Worm (Caenorhabditis elegans) whole organism, L2 larva: ENCODE results near the gene sumv-1.

Source experiments
- C34F6.9 ChIP-seq: fragments of 150-350 bp; optimal IDR thresholded peaks from 2 replicates; lab custom pipeline; 2014; ENCODE audit warnings: missing biosample characterization, missing genetic modification characterization
- F13H6.1 ChIP-seq: sonication (generic microtip); optimal IDR thresholded peaks from 2 replicates; lab custom pipeline; 2016; ENCODE audit warnings: missing genetic modification characterization, missing compliant biosample characterization
- R02D3.7 ChIP-seq: fragments of 150-350 bp; optimal IDR thresholded peaks from 2 replicates; lab custom pipeline; 2014; ENCODE audit warnings: missing biosample characterization, missing genetic modification characterization
- ZK546.5 ChIP-seq: sonication (generic microtip); optimal IDR thresholded peaks from 2 replicates; lab custom pipeline; 2017; ENCODE audit warnings: missing biosample characterization, missing genetic modification characterization
- alr-1 ChIP-seq: fragments of 150-350 bp; optimal IDR thresholded peaks from 2 replicates; lab custom pipeline; 2014; ENCODE audit warnings: missing biosample characterization, missing genetic modification characterization
- aly-2 ChIP-seq: fragments of 150-350 bp; optimal IDR thresholded peaks from 2 replicates; lab custom pipeline; 2014; ENCODE audit warnings: missing biosample characterization, missing genetic modification characterization
- ama-1 ChIP-seq: fragments of 150-350 bp; optimal IDR thresholded peaks from 2 replicates; lab custom pipeline; 2018; ENCODE audit warnings: inconsistent platforms
- blmp-1 ChIP-seq: sonication (generic microtip); optimal IDR thresholded peaks from 2 replicates; lab custom pipeline; 2017; ENCODE audit warnings: missing genetic modification characterization, mild to moderate bottlenecking, missing compliant biosample characterization, antibody characterized with exemption, moderate library complexity; ENCODE audit not compliant: insufficient read depth
- ceh-16 ChIP-seq: fragments of 150-350 bp; optimal IDR thresholded peaks from 2 replicates; lab custom pipeline; 2014; ENCODE audit warnings: missing biosample characterization, missing genetic modification characterization
- ceh-82 ChIP-seq: fragments of 150-350 bp; optimal IDR thresholded peaks from 2 replicates; lab custom pipeline; 2014; ENCODE audit warnings: missing biosample characterization, missing genetic modification characterization
- crh-2 ChIP-seq: sonication (generic microtip); optimal IDR thresholded peaks from 2 replicates; lab custom pipeline; 2017; ENCODE audit warnings: missing biosample characterization, missing genetic modification characterization
- dmd-4 ChIP-seq: sonication (generic microtip); optimal IDR thresholded peaks from 2 replicates; lab custom pipeline; 2017; ENCODE audit warnings: missing biosample characterization, missing genetic modification characterization
- egl-27 ChIP-seq: sonication (generic microtip); optimal IDR thresholded peaks from 3 replicates; lab custom pipeline; 2017; ENCODE audit warnings: missing biosample characterization, missing genetic modification reagents, missing genetic modification characterization
- elt-1 ChIP-seq: fragments of 150-350 bp; optimal IDR thresholded peaks from 2 replicates; lab custom pipeline; 2014; ENCODE audit warnings: missing biosample characterization, missing genetic modification characterization
- elt-3 ChIP-seq: sonication (generic microtip); optimal IDR thresholded peaks from 2 replicates; lab custom pipeline; 2017; ENCODE audit warnings: missing biosample characterization, missing genetic modification characterization
- gmeb-1 ChIP-seq: fragments of 150-350 bp; optimal IDR thresholded peaks from 2 replicates; lab custom pipeline; 2014; ENCODE audit warnings: missing biosample characterization, missing genetic modification characterization
- lin-11 ChIP-seq: fragments of 150-350 bp; sonication (generic microtip); optimal IDR thresholded peaks from 2 replicates; lab custom pipeline; 2014; ENCODE audit warnings: missing biosample characterization, missing genetic modification characterization, inconsistent platforms, mixed read lengths
- lin-13 ChIP-seq: fragments of 150-350 bp; optimal IDR thresholded peaks from 2 replicates; lab custom pipeline; 2014; ENCODE audit warnings: missing biosample characterization, missing genetic modification reagents, missing genetic modification characterization
- lin-39 ChIP-seq: fragments of 150-350 bp; optimal IDR thresholded peaks from 2 replicates; lab custom pipeline; 2014; ENCODE audit warnings: missing biosample characterization, missing genetic modification reagents, missing genetic modification characterization
- lsy-2 ChIP-seq, 2 experiments: fragments of 150-350 bp in 1 of 2; sonication (generic microtip) in 1 of 2; optimal IDR thresholded peaks; 2 replicates each; lab custom pipeline; 2014 to 2017; ENCODE audit warnings: missing biosample characterization in 2 of 2, missing genetic modification characterization in 2 of 2
- mab-5 ChIP-seq: fragments of 150-350 bp; optimal IDR thresholded peaks from 2 replicates; lab custom pipeline; 2014; ENCODE audit warnings: missing biosample characterization, missing genetic modification characterization
- mbf-1 ChIP-seq: sonication (generic microtip); optimal IDR thresholded peaks from 2 replicates; lab custom pipeline; 2017; ENCODE audit warnings: missing biosample characterization, missing genetic modification characterization
- mdl-1 ChIP-seq, 2 experiments: fragments of 150-350 bp in 1 of 2; sonication (generic microtip) in 1 of 2; optimal IDR thresholded peaks; 2 replicates each; lab custom pipeline; 2017; ENCODE audit warnings: missing biosample characterization in 2 of 2, missing genetic modification characterization in 2 of 2
- nhr-10 ChIP-seq: sonication (generic microtip); optimal IDR thresholded peaks from 2 replicates; lab custom pipeline; 2017; ENCODE audit warnings: missing biosample characterization, missing genetic modification characterization
- nhr-11 ChIP-seq: fragments of 150-350 bp; optimal IDR thresholded peaks from 2 replicates; lab custom pipeline; 2014; ENCODE audit warnings: missing biosample characterization, missing genetic modification characterization
- nhr-129 ChIP-seq: fragments of 150-350 bp; optimal IDR thresholded peaks from 2 replicates; lab custom pipeline; 2014; ENCODE audit warnings: missing biosample characterization, missing genetic modification characterization
- nhr-21 ChIP-seq: fragments of 150-350 bp; optimal IDR thresholded peaks from 2 replicates; lab custom pipeline; 2014; ENCODE audit warnings: missing biosample characterization, missing genetic modification characterization
- nhr-23 ChIP-seq: fragments of 150-350 bp; optimal IDR thresholded peaks from 2 replicates; lab custom pipeline; 2014; ENCODE audit warnings: missing biosample characterization, missing genetic modification reagents, missing genetic modification characterization
- nhr-25 ChIP-seq: fragments of 150-350 bp; sonication (generic microtip); optimal IDR thresholded peaks from 3 replicates; lab custom pipeline; 2014; ENCODE audit warnings: missing biosample characterization, missing genetic modification characterization
- nhr-6 ChIP-seq: fragments of 150-350 bp; optimal IDR thresholded peaks from 2 replicates; lab custom pipeline; 2014; ENCODE audit warnings: missing biosample characterization, missing genetic modification characterization
- nhr-77 ChIP-seq: fragments of 150-350 bp; optimal IDR thresholded peaks from 2 replicates; lab custom pipeline; 2014; ENCODE audit warnings: missing biosample characterization, missing genetic modification characterization
- peb-1 ChIP-seq: fragments of 150-350 bp; optimal IDR thresholded peaks from 2 replicates; lab custom pipeline; 2014; ENCODE audit warnings: missing biosample characterization, missing genetic modification characterization
- sem-4 ChIP-seq: fragments of 150-350 bp; optimal IDR thresholded peaks from 2 replicates; lab custom pipeline; 2014; ENCODE audit warnings: missing biosample characterization, missing genetic modification reagents, missing genetic modification characterization
- skn-1 ChIP-seq: sonication (generic microtip); optimal IDR thresholded peaks from 2 replicates; lab custom pipeline; 2017; ENCODE audit warnings: missing biosample characterization, missing genetic modification characterization
- sma-3 ChIP-seq: sonication (generic microtip); optimal IDR thresholded peaks from 2 replicates; lab custom pipeline; 2016; ENCODE audit warnings: missing genetic modification reagents, missing genetic modification characterization, missing compliant biosample characterization
- sma-9 ChIP-seq, 2 experiments: fragments of 150-350 bp in 1 of 2; sonication (generic microtip) in 1 of 2; optimal IDR thresholded peaks; 2 replicates each; lab custom pipeline; 2014 to 2016; ENCODE audit warnings: missing genetic modification characterization in 2 of 2, mild to moderate bottlenecking in 1 of 2, missing biosample characterization in 1 of 2, missing compliant biosample characterization in 1 of 2, missing genetic modification reagents in 1 of 2, moderate library complexity in 1 of 2
- snpc-4 ChIP-seq: fragments of 150-350 bp; optimal IDR thresholded peaks from 2 replicates; lab custom pipeline; 2014; ENCODE audit warnings: missing biosample characterization, missing genetic modification characterization
- unc-39 ChIP-seq: fragments of 150-350 bp; optimal IDR thresholded peaks from 2 replicates; lab custom pipeline; 2014; ENCODE audit warnings: missing biosample characterization, missing genetic modification characterization
- unc-55 ChIP-seq: fragments of 150-350 bp; sonication (generic microtip); optimal IDR thresholded peaks from 3 replicates; lab custom pipeline; 2014; ENCODE audit warnings: missing biosample characterization, missing genetic modification reagents, missing genetic modification characterization
- unc-62 ChIP-seq: fragments of 150-350 bp; optimal IDR thresholded peaks from 2 replicates; lab custom pipeline; 2014; ENCODE audit warnings: missing biosample characterization, missing genetic modification reagents, missing genetic modification characterization
- zag-1 ChIP-seq: fragments of 150-350 bp; optimal IDR thresholded peaks from 2 replicates; lab custom pipeline; 2014; ENCODE audit warnings: missing biosample characterization, missing genetic modification characterization
- ztf-1 ChIP-seq: fragments of 200-800 bp; sonication (Bioruptor generic); conservative IDR thresholded peaks from 2 replicates; pipeline ENCODE4 v1.3.6; 2022; ENCODE audit warnings: missing genetic modification characterization, missing compliant biosample characterization
- ztf-11 ChIP-seq: sonication (generic microtip); optimal IDR thresholded peaks from 2 replicates; lab custom pipeline; 2017; ENCODE audit warnings: missing biosample characterization, missing genetic modification characterization
- ztf-4 ChIP-seq: fragments of 150-350 bp; optimal IDR thresholded peaks from 2 replicates; lab custom pipeline; 2014; ENCODE audit warnings: missing biosample characterization, missing genetic modification characterization

sumv-1 gene

ce11 chrIII:5274715-5275355 lies 20.8 kb upstream of the sumv-1 start, which contains the start of the genes daf-41 and toc-1 (continued):
- TF ChIP-seq mbf-1 (tag; lab: Kevin White, UChicago) (no peak), zag-1 (tag; lab: Kevin White, UChicago) (no peak), ztf-11 (tag; lab: Kevin White, UChicago) (no peak), nhr-6 (tag; lab: Kevin White, UChicago) (no peak), ztf-1 (GFP tag; lab: Robert Waterston, UW) (no peak), gmeb-1 (tag; lab: Kevin White, UChicago) (peak; percentile 11), nhr-77 (tag; lab: Kevin White, UChicago) (no peak)

- TF ChIP-seq sma-3 (GFP tag; lab: Kevin White, UChicago) (no peak), nhr-129 (peak; percentile 15), ama-1 (peak; percentile 15), blmp-1 (tag; lab: Kevin White, UChicago) (no peak), lin-39 (tag; lab: Kevin White, UChicago) (no peak)
Observed at ce11 chrIII:5274250-5274649, 20.3 kb upstream of the sumv-1 start.

ce11 chrIII:5273396-5273857 lies 19.4 kb upstream of the sumv-1 start, which contains the start of gene ztf-8:
Gene ztf-8 (minus strand): TSS chrIII:5273471.
- TF ChIP-seq lsy-2 (tag; optimal IDR thresholded peaks at IDR 0.05; lab: Kevin White, UChicago), result peak in 1 of 2 experiments; percentile 49
- no peak for TF ChIP-seq nhr-6 (tag; lab: Kevin White, UChicago)
- TF ChIP-seq ama-1, result peak; percentile 37
- TF ChIP-seq lin-39 (tag; lab: Kevin White, UChicago), result no peak
- TF ChIP-seq elt-3 (tag; lab: Kevin White, UChicago), result no peak
- TF ChIP-seq egl-27 (tag; lab: Kevin White, UChicago), result no peak
- TF ChIP-seq nhr-77 (tag; lab: Kevin White, UChicago), result no peak
- no peak for TF ChIP-seq ceh-16
- no peak for TF ChIP-seq peb-1 (tag; lab: Kevin White, UChicago)
- TF ChIP-seq R02D3.7, result no peak
- TF ChIP-seq nhr-10 (tag; lab: Kevin White, UChicago), result no peak
- TF ChIP-seq ztf-4 (tag; lab: Kevin White, UChicago), result peak; percentile 31
- peak; percentile 38 for TF ChIP-seq crh-2 (tag; lab: Kevin White, UChicago)
- no peak for TF ChIP-seq unc-62
- no peak for TF ChIP-seq ztf-11 (tag; lab: Kevin White, UChicago)
- no peak for TF ChIP-seq sma-3 (GFP tag; lab: Kevin White, UChicago)
- no peak for TF ChIP-seq alr-1 (tag; lab: Kevin White, UChicago)
- no peak for TF ChIP-seq ceh-82 (tag; lab: Kevin White, UChicago)
- no peak for TF ChIP-seq unc-55 (GFP tag; lab: Kevin White, UChicago)
- TF ChIP-seq ZK546.5 (tag; lab: Kevin White, UChicago), result no peak
- peak; percentile 25 for TF ChIP-seq C34F6.9 (tag; lab: Kevin White, UChicago)
- no peak for TF ChIP-seq mdl-1 (tag; optimal IDR thresholded peaks at IDR 0.05; lab: Kevin White, UChicago)
- TF ChIP-seq dmd-4, result no peak
- no peak for TF ChIP-seq skn-1 (tag; lab: Kevin White, UChicago)
- TF ChIP-seq F13H6.1 (tag; lab: Kevin White, UChicago), result no peak
- no peak for TF ChIP-seq aly-2 (tag; lab: Kevin White, UChicago)
- TF ChIP-seq sem-4, result no peak
- TF ChIP-seq zag-1 (tag; lab: Kevin White, UChicago), result no peak
- TF ChIP-seq lin-13, result no peak
- TF ChIP-seq elt-1 (tag; lab: Kevin White, UChicago), result no peak
- no peak for TF ChIP-seq nhr-25 (tag; lab: Kevin White, UChicago)
- TF ChIP-seq snpc-4 (tag; lab: Kevin White, UChicago), result no peak
- no peak for TF ChIP-seq lin-11 (tag; lab: Kevin White, UChicago)
- TF ChIP-seq nhr-23 (tag; lab: Kevin White, UChicago), result no peak
- no peak for TF ChIP-seq nhr-21
- TF ChIP-seq sma-9 (GFP tag; optimal IDR thresholded peaks at IDR 0.05; lab: Kevin White, UChicago), result no peak
- TF ChIP-seq sma-9 (tag; optimal IDR thresholded peaks at IDR 0.05; lab: Kevin White, UChicago), result no peak
- TF ChIP-seq unc-39 (tag; lab: Kevin White, UChicago), result no peak
- TF ChIP-seq mab-5 (tag; lab: Kevin White, UChicago), result no peak
- no peak for TF ChIP-seq nhr-11 (tag; lab: Kevin White, UChicago)
